Fruit fly (Drosophila melanogaster): ENCODE data around the gene CG15362.

- TF ChIP-seq Sox15 (GFP tag; optimal IDR thresholded peaks at IDR 0.05): no peak
- no peak for TF ChIP-seq vri (GFP tag; optimal IDR thresholded peaks at IDR 0.05)
- TF ChIP-seq CG32006 (GFP tag; optimal IDR thresholded peaks at IDR 0.05): no peak
- TF ChIP-seq Eip93F (GFP tag; optimal IDR thresholded peaks at IDR 0.05): no peak
- TF ChIP-seq Blimp-1 (GFP tag; optimal IDR thresholded peaks at IDR 0.05): no peak
- no peak for TF ChIP-seq Lpt (GFP tag; optimal IDR thresholded peaks at IDR 0.05)
Observed at dm6 chr2L:1979196-1979818, 1.7 kb upstream of the CG15362 start.
